Worm (Caenorhabditis elegans) whole organism, mixed stage, embryonic: Measurements from ENCODE around the gene sulp-2.

Experiments
- M03D4.4 ChIP-seq: sonication (generic microtip); optimal IDR thresholded peaks from 2 replicates; lab custom pipeline; 2017; ENCODE audit warnings: mild to moderate bottlenecking, missing genetic modification characterization, missing compliant biosample characterization
- bed-3 ChIP-seq: fragments of 200-800 bp; sonication (Bioruptor generic); optimal IDR thresholded peaks from 3 replicates; lab custom pipeline; 2018; ENCODE audit warnings: mild to moderate bottlenecking, missing genetic modification characterization, moderate library complexity, missing compliant biosample characterization
- blmp-1 ChIP-seq: fragments of 150-350 bp; optimal IDR thresholded peaks from 2 replicates; lab custom pipeline; 2014; ENCODE audit warnings: missing biosample characterization, missing genetic modification characterization
- ceh-39 ChIP-seq: fragments of 150-350 bp; optimal IDR thresholded peaks from 2 replicates; lab custom pipeline; 2014; ENCODE audit warnings: missing biosample characterization, missing genetic modification characterization
- ceh-43 ChIP-seq: fragments of 200-800 bp; sonication (Bioruptor generic); optimal IDR thresholded peaks from 2 replicates; lab custom pipeline; 2018; ENCODE audit warnings: mild to moderate bottlenecking, missing genetic modification characterization, moderate library complexity, missing compliant biosample characterization
- ceh-83 ChIP-seq: fragments of 200-800 bp; sonication (Bioruptor generic); optimal IDR thresholded peaks from 2 replicates; lab custom pipeline; 2018; ENCODE audit warnings: mild to moderate bottlenecking, missing genetic modification characterization, missing compliant biosample characterization
- ces-1 ChIP-seq: fragments of 150-350 bp; optimal IDR thresholded peaks from 2 replicates; lab custom pipeline; 2014; ENCODE audit warnings: missing biosample characterization, missing genetic modification reagents, missing genetic modification characterization
- cnd-1 ChIP-seq: fragments of 200-800 bp; sonication (Bioruptor generic); optimal IDR thresholded peaks from 2 replicates; lab custom pipeline; 2018; ENCODE audit warnings: mild to moderate bottlenecking, missing genetic modification characterization, missing compliant biosample characterization
- elt-1 ChIP-seq: sonication (generic microtip); optimal IDR thresholded peaks from 2 replicates; lab custom pipeline; 2017; ENCODE audit warnings: missing genetic modification characterization, mild to moderate bottlenecking, missing compliant biosample characterization, antibody characterized with exemption, moderate library complexity, borderline replicate concordance; ENCODE audit not compliant: insufficient read depth
- elt-3 ChIP-seq: fragments of 150-350 bp; optimal IDR thresholded peaks from 2 replicates; lab custom pipeline; 2014; ENCODE audit warnings: missing biosample characterization, missing genetic modification characterization
- flh-1 ChIP-seq: fragments of 200-800 bp; sonication (Bioruptor generic); optimal IDR thresholded peaks from 2 replicates; lab custom pipeline; 2018; ENCODE audit warnings: mild to moderate bottlenecking, missing genetic modification characterization, moderate library complexity, missing compliant biosample characterization
- ham-2 ChIP-seq: fragments of 200-800 bp; sonication (Bioruptor generic); optimal IDR thresholded peaks from 2 replicates; lab custom pipeline; 2018; ENCODE audit warnings: mild to moderate bottlenecking, missing genetic modification characterization, missing compliant biosample characterization
- hlh-1 ChIP-seq: fragments of 150-350 bp; optimal IDR thresholded peaks from 2 replicates; lab custom pipeline; 2014; ENCODE audit warnings: missing biosample characterization, missing genetic modification reagents, missing genetic modification characterization
- lin-13 ChIP-seq: fragments of 150-350 bp; optimal IDR thresholded peaks from 2 replicates; lab custom pipeline; 2014; ENCODE audit warnings: missing biosample characterization, missing genetic modification characterization
- lin-32 ChIP-seq: fragments of 200-800 bp; sonication (Bioruptor generic); optimal IDR thresholded peaks from 2 replicates; lab custom pipeline; 2018; ENCODE audit warnings: mild to moderate bottlenecking, missing genetic modification characterization, missing compliant biosample characterization
- lsy-2 ChIP-seq: fragments of 150-350 bp; optimal IDR thresholded peaks from 2 replicates; lab custom pipeline; 2014; ENCODE audit warnings: missing biosample characterization, missing genetic modification characterization
- mab-5 ChIP-seq: fragments of 150-350 bp; optimal IDR thresholded peaks from 2 replicates; lab custom pipeline; 2014; ENCODE audit warnings: missing biosample characterization, missing genetic modification characterization
- mep-1 ChIP-seq: fragments of 150-350 bp; optimal IDR thresholded peaks from 2 replicates; lab custom pipeline; 2017; ENCODE audit warnings: missing biosample characterization, missing genetic modification reagents, missing genetic modification characterization, inconsistent platforms
- mls-2 ChIP-seq: sonication (generic microtip); optimal IDR thresholded peaks from 2 replicates; lab custom pipeline; 2016; ENCODE audit warnings: mild to moderate bottlenecking, missing genetic modification characterization, moderate library complexity, missing compliant biosample characterization
- nhr-12 ChIP-seq: fragments of 150-350 bp; optimal IDR thresholded peaks from 2 replicates; lab custom pipeline; 2014; ENCODE audit warnings: missing biosample characterization, missing genetic modification characterization
- nhr-2 ChIP-seq: fragments of 150-350 bp; optimal IDR thresholded peaks from 2 replicates; lab custom pipeline; 2014; ENCODE audit warnings: missing biosample characterization, missing genetic modification characterization
- nhr-237 ChIP-seq: fragments of 150-350 bp; optimal IDR thresholded peaks from 2 replicates; lab custom pipeline; 2014; ENCODE audit warnings: missing biosample characterization, missing genetic modification characterization
- pha-4 ChIP-seq: fragments of 150-350 bp; optimal IDR thresholded peaks from 2 replicates; lab custom pipeline; 2018; ENCODE audit warnings: missing biosample characterization, missing genetic modification reagents, missing genetic modification characterization
- sem-2 ChIP-seq: fragments of 200-800 bp; sonication (Bioruptor generic); optimal IDR thresholded peaks from 2 replicates; lab custom pipeline; 2018; ENCODE audit warnings: mild to moderate bottlenecking, missing genetic modification characterization, missing compliant biosample characterization
- snpc-4 ChIP-seq: fragments of 150-350 bp; optimal IDR thresholded peaks from 2 replicates; lab custom pipeline; 2014; ENCODE audit warnings: missing biosample characterization, missing genetic modification characterization
- sptf-1 ChIP-seq: sonication (generic microtip); optimal IDR thresholded peaks from 2 replicates; lab custom pipeline; 2017; ENCODE audit warnings: mild to moderate bottlenecking, missing genetic modification characterization, moderate library complexity, missing compliant biosample characterization
- tbx-8 ChIP-seq: fragments of 200-800 bp; sonication (Bioruptor generic); optimal IDR thresholded peaks from 2 replicates; lab custom pipeline; 2018; ENCODE audit warnings: mild to moderate bottlenecking, missing genetic modification characterization, moderate library complexity, missing compliant biosample characterization
- unc-120 ChIP-seq: sonication (generic microtip); optimal IDR thresholded peaks from 2 replicates; lab custom pipeline; 2017; ENCODE audit warnings: missing genetic modification characterization, missing compliant biosample characterization; ENCODE audit not compliant: poor library complexity, severe bottlenecking
- zip-8 ChIP-seq: fragments of 150-350 bp; optimal IDR thresholded peaks from 2 replicates; lab custom pipeline; 2014; ENCODE audit warnings: missing biosample characterization, missing genetic modification characterization
- ztf-11 ChIP-seq: fragments of 150-350 bp; optimal IDR thresholded peaks from 2 replicates; lab custom pipeline; 2014; ENCODE audit warnings: missing biosample characterization, missing genetic modification characterization

The sulp-2 gene

DNA sequence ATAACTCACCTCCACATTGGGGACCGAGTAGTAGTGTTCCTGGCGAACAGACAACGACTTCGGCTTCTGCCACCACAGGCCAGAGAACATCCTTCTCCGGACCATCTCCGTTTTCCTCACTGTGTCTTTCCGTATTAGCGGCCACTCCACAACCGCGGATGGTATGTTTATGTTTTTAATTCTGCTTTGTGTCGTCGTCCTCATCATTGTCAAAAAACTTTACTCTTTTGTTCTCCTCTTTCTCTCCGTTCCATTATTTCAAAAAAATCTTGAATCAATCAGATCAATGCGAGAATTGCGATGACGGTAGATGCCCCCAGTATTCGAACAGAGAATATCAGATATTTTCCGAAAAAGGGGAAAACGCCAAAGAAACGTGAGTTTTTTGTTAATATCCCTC is 31.7 kb downstream of the sulp-2 start, which contains the start of gene mec-2:
mec-2 (plus strand) TSS at position 301 of the 400 bp plus-strand sequence.
- TF ChIP-seq ham-2 (GFP tag; lab: Kevin White, UChicago) (no peak), sem-2 (GFP tag; lab: Kevin White, UChicago) (no peak), nhr-237 (tag; lab: Kevin White, UChicago) (no peak), bed-3 (GFP tag; lab: Kevin White, UChicago) (no peak), hlh-1 (tag; lab: Kevin White, UChicago) (no peak), mls-2 (no peak), nhr-2 (tag; lab: Kevin White, UChicago) (no peak), ceh-43 (GFP tag; lab: Kevin White, UChicago) (no peak), ztf-11 (tag; lab: Kevin White, UChicago) (no peak), nhr-12 (tag; lab: Kevin White, UChicago) (no peak), mab-5 (tag; lab: Kevin White, UChicago) (no peak), cnd-1 (tag; lab: Kevin White, UChicago) (no peak), mep-1 (no peak)
- TF ChIP-seq, all 35 proteins: peak for 0

DNA sequence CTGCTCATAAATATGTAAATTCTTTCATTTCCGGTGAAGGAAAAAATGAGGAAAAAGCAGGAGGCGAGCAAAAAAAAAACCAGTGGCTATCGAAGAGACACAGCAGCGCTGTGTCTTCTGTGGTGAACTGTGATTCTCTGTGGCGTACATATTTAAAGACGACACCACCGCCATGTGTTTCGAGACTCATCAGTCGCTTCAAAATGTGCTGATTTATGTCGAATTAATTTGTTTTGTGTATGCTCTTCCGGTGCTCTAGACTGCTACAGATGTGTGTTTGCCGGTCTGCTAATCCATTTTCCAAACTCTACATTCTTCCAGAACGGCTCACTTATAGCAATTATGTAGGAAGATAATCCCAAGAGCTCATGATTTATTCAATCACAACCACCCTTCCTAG is 33.7 kb downstream of the sulp-2 start:
- no peak for TF ChIP-seq ceh-83 (GFP tag; lab: Kevin White, UChicago)
- no peak for TF ChIP-seq zip-8 (tag; lab: Kevin White, UChicago)
- no peak for TF ChIP-seq ztf-11 (tag; lab: Kevin White, UChicago)
- TF ChIP-seq ceh-43 (GFP tag; lab: Kevin White, UChicago): no peak

DNA sequence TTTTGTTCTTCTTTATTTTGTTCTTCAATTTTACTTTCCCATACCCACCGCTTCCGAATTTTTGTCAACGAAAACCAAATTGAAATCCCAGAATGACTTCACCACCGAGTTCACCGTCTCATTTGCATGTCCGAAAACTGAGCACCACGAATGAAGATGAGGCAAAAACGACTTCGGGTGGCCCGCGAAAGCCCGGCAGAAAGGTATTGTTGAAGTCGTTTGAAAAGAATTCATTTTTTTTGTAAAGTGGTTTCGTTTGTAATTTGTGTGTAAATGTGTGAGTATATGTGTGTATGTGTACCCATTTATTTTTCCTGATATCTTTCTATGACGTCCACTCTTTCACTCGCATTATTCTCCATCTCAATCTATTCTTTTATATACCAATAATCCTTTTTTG is 41.2 kb downstream of the sulp-2 start, which contains the start of gene C38C5.1:
C38C5.1 (plus strand) TSS at position 90 of the 400 bp plus-strand sequence.
- TF ChIP-seq blmp-1 (no peak), pha-4 (tag; lab: Kevin White, UChicago) (no peak), mls-2 (no peak), bed-3 (GFP tag; lab: Kevin White, UChicago) (no peak), nhr-12 (tag; lab: Kevin White, UChicago) (no peak), lin-32 (GFP tag; lab: Kevin White, UChicago) (no peak), nhr-237 (tag; lab: Kevin White, UChicago) (no peak), ham-2 (GFP tag; lab: Kevin White, UChicago) (no peak), sptf-1 (tag; lab: Kevin White, UChicago) (no peak), tbx-8 (GFP tag; lab: Kevin White, UChicago) (no peak)

DNA sequence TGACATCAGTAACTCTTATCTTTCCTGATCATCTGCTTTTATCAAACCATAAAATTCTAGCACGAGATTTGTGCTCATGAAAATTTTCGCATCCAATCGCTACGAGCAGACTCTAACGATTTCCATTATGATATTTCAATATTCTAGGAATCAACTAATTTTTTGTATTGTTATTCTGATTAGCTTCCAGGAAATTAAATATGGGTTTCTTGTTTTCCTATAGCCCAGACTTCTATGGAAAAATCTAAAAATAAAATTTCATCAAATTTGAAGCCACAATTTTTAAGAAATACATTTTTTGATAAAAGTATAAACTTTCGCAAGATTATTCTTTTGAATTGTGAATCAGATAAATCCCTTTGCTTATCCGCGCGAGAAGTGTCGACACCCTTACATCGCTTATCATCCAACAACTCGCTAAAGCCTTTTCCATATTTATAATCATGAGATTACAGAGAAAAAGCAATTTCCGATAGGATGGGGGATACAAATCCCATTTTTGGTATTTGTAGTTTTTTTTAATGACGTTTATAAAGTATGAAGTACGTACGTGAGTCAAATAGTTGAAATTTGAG is 44.0 kb downstream of the sulp-2 start:
- TF ChIP-seq flh-1: no peak
- no peak for TF ChIP-seq sptf-1 (tag; lab: Kevin White, UChicago)
- TF ChIP-seq ztf-11 (tag; lab: Kevin White, UChicago): no peak
- TF ChIP-seq ces-1 (GFP tag; lab: Kevin White, UChicago): no peak
- TF ChIP-seq ceh-39 (tag; lab: Kevin White, UChicago): no peak
- TF ChIP-seq zip-8 (tag; lab: Kevin White, UChicago): no peak
- TF ChIP-seq ceh-43 (GFP tag; lab: Kevin White, UChicago): no peak
- no peak for TF ChIP-seq unc-120 (tag; lab: Kevin White, UChicago)
- TF ChIP-seq nhr-237 (tag; lab: Kevin White, UChicago): no peak
- TF ChIP-seq ceh-83 (GFP tag; lab: Kevin White, UChicago): no peak
- no peak for TF ChIP-seq lin-32 (GFP tag; lab: Kevin White, UChicago)
- TF ChIP-seq tbx-8 (GFP tag; lab: Kevin White, UChicago): no peak

DNA sequence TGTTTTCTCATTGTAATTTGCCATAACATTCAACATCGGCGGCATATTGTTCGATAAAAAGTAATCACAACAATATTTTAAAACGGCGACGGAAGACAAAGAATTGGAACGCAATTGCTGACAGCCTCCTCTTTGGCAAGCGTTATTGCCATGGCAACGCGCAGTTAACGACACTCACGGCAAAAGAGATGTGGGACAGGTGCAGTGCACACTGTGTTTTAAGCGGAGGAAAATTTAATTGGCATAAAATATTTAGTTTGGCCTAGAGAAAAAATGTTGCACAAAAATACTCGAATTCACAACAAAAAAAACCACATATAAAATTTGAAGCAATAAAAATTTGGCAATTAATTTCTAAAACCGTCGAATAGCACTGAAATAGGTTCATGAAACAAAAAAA is 46.5 kb downstream of the sulp-2 start, which contains the start of gene ifta-1:
ifta-1 (minus strand) TSS at position 101 of the 400 bp plus-strand sequence.
- TF ChIP-seq blmp-1 (no peak), M03D4.4 (tag; lab: Kevin White, UChicago) (no peak), ceh-39 (tag; lab: Kevin White, UChicago) (no peak), nhr-2 (tag; lab: Kevin White, UChicago) (no peak), cnd-1 (tag; lab: Kevin White, UChicago) (no peak), snpc-4 (tag; lab: Kevin White, UChicago) (no peak), elt-3 (tag; lab: Kevin White, UChicago) (no peak), elt-1 (no peak), zip-8 (tag; lab: Kevin White, UChicago) (no peak), lsy-2 (tag; lab: Kevin White, UChicago) (no peak), mep-1 (no peak), pha-4 (tag; lab: Kevin White, UChicago) (no peak), lin-13 (no peak), bed-3 (GFP tag; lab: Kevin White, UChicago) (no peak)
